Worm (Caenorhabditis elegans) whole organism, L2 larva: ENCODE results near the gene fust-1.

Source experiments
- C34F6.9 ChIP-seq: fragments of 150-350 bp; optimal IDR thresholded peaks from 2 replicates; lab custom pipeline; 2014; ENCODE audit warnings: missing biosample characterization, missing genetic modification characterization
- F13H6.1 ChIP-seq: sonication (generic microtip); optimal IDR thresholded peaks from 2 replicates; lab custom pipeline; 2016; ENCODE audit warnings: missing genetic modification characterization, missing compliant biosample characterization
- R02D3.7 ChIP-seq: fragments of 150-350 bp; optimal IDR thresholded peaks from 2 replicates; lab custom pipeline; 2014; ENCODE audit warnings: missing biosample characterization, missing genetic modification characterization
- Y55F3AM.14 ChIP-seq: fragments of 200-800 bp; sonication (Bioruptor generic); optimal IDR thresholded peaks from 2 replicates; lab custom pipeline; 2018; ENCODE audit warnings: mild to moderate bottlenecking, missing genetic modification characterization, missing compliant biosample characterization
- ZK546.5 ChIP-seq: sonication (generic microtip); optimal IDR thresholded peaks from 2 replicates; lab custom pipeline; 2017; ENCODE audit warnings: missing biosample characterization, missing genetic modification characterization
- alr-1 ChIP-seq: fragments of 150-350 bp; optimal IDR thresholded peaks from 2 replicates; lab custom pipeline; 2014; ENCODE audit warnings: missing biosample characterization, missing genetic modification characterization
- aly-2 ChIP-seq: fragments of 150-350 bp; optimal IDR thresholded peaks from 2 replicates; lab custom pipeline; 2014; ENCODE audit warnings: missing biosample characterization, missing genetic modification characterization
- ama-1 ChIP-seq: fragments of 150-350 bp; optimal IDR thresholded peaks from 2 replicates; lab custom pipeline; 2018; ENCODE audit warnings: inconsistent platforms
- blmp-1 ChIP-seq: sonication (generic microtip); optimal IDR thresholded peaks from 2 replicates; lab custom pipeline; 2017; ENCODE audit warnings: missing genetic modification characterization, mild to moderate bottlenecking, missing compliant biosample characterization, antibody characterized with exemption, moderate library complexity; ENCODE audit not compliant: insufficient read depth
- ceh-16 ChIP-seq: fragments of 150-350 bp; optimal IDR thresholded peaks from 2 replicates; lab custom pipeline; 2014; ENCODE audit warnings: missing biosample characterization, missing genetic modification characterization
- ceh-82 ChIP-seq: fragments of 150-350 bp; optimal IDR thresholded peaks from 2 replicates; lab custom pipeline; 2014; ENCODE audit warnings: missing biosample characterization, missing genetic modification characterization
- crh-2 ChIP-seq: sonication (generic microtip); optimal IDR thresholded peaks from 2 replicates; lab custom pipeline; 2017; ENCODE audit warnings: missing biosample characterization, missing genetic modification characterization
- dmd-4 ChIP-seq: sonication (generic microtip); optimal IDR thresholded peaks from 2 replicates; lab custom pipeline; 2017; ENCODE audit warnings: missing biosample characterization, missing genetic modification characterization
- egl-27 ChIP-seq: sonication (generic microtip); optimal IDR thresholded peaks from 3 replicates; lab custom pipeline; 2017; ENCODE audit warnings: missing biosample characterization, missing genetic modification reagents, missing genetic modification characterization
- elt-1 ChIP-seq: fragments of 150-350 bp; optimal IDR thresholded peaks from 2 replicates; lab custom pipeline; 2014; ENCODE audit warnings: missing biosample characterization, missing genetic modification characterization
- elt-3 ChIP-seq: sonication (generic microtip); optimal IDR thresholded peaks from 2 replicates; lab custom pipeline; 2017; ENCODE audit warnings: missing biosample characterization, missing genetic modification characterization
- fos-1 ChIP-seq: fragments of 150-350 bp; optimal IDR thresholded peaks from 2 replicates; lab custom pipeline; 2014; ENCODE audit warnings: missing biosample characterization, missing genetic modification characterization
- gmeb-1 ChIP-seq: fragments of 150-350 bp; optimal IDR thresholded peaks from 2 replicates; lab custom pipeline; 2014; ENCODE audit warnings: missing biosample characterization, missing genetic modification characterization
- lin-11 ChIP-seq: fragments of 150-350 bp; sonication (generic microtip); optimal IDR thresholded peaks from 2 replicates; lab custom pipeline; 2014; ENCODE audit warnings: missing biosample characterization, missing genetic modification characterization, inconsistent platforms, mixed read lengths
- lin-13 ChIP-seq: fragments of 150-350 bp; optimal IDR thresholded peaks from 2 replicates; lab custom pipeline; 2014; ENCODE audit warnings: missing biosample characterization, missing genetic modification reagents, missing genetic modification characterization
- lin-39 ChIP-seq: fragments of 150-350 bp; optimal IDR thresholded peaks from 2 replicates; lab custom pipeline; 2014; ENCODE audit warnings: missing biosample characterization, missing genetic modification reagents, missing genetic modification characterization
- lsy-2 ChIP-seq, 2 experiments: fragments of 150-350 bp in 1 of 2; sonication (generic microtip) in 1 of 2; optimal IDR thresholded peaks; 2 replicates each; lab custom pipeline; 2014 to 2017; ENCODE audit warnings: missing biosample characterization in 2 of 2, missing genetic modification characterization in 2 of 2
- mab-5 ChIP-seq: fragments of 150-350 bp; optimal IDR thresholded peaks from 2 replicates; lab custom pipeline; 2014; ENCODE audit warnings: missing biosample characterization, missing genetic modification characterization
- mbf-1 ChIP-seq: sonication (generic microtip); optimal IDR thresholded peaks from 2 replicates; lab custom pipeline; 2017; ENCODE audit warnings: missing biosample characterization, missing genetic modification characterization
- mdl-1 ChIP-seq, 2 experiments: fragments of 150-350 bp in 1 of 2; sonication (generic microtip) in 1 of 2; optimal IDR thresholded peaks; 2 replicates each; lab custom pipeline; 2017; ENCODE audit warnings: missing biosample characterization in 2 of 2, missing genetic modification characterization in 2 of 2
- nhr-10 ChIP-seq: sonication (generic microtip); optimal IDR thresholded peaks from 2 replicates; lab custom pipeline; 2017; ENCODE audit warnings: missing biosample characterization, missing genetic modification characterization
- nhr-11 ChIP-seq: fragments of 150-350 bp; optimal IDR thresholded peaks from 2 replicates; lab custom pipeline; 2014; ENCODE audit warnings: missing biosample characterization, missing genetic modification characterization
- nhr-12 ChIP-seq: fragments of 150-350 bp; optimal IDR thresholded peaks from 2 replicates; lab custom pipeline; 2014; ENCODE audit warnings: missing biosample characterization, missing genetic modification characterization
- nhr-129 ChIP-seq: fragments of 150-350 bp; optimal IDR thresholded peaks from 2 replicates; lab custom pipeline; 2014; ENCODE audit warnings: missing biosample characterization, missing genetic modification characterization
- nhr-21 ChIP-seq: fragments of 150-350 bp; optimal IDR thresholded peaks from 2 replicates; lab custom pipeline; 2014; ENCODE audit warnings: missing biosample characterization, missing genetic modification characterization
- nhr-23 ChIP-seq: fragments of 150-350 bp; optimal IDR thresholded peaks from 2 replicates; lab custom pipeline; 2014; ENCODE audit warnings: missing biosample characterization, missing genetic modification reagents, missing genetic modification characterization
- nhr-237 ChIP-seq: fragments of 150-350 bp; optimal IDR thresholded peaks from 2 replicates; lab custom pipeline; 2014; ENCODE audit warnings: missing biosample characterization, missing genetic modification characterization
- nhr-25 ChIP-seq: fragments of 150-350 bp; sonication (generic microtip); optimal IDR thresholded peaks from 3 replicates; lab custom pipeline; 2014; ENCODE audit warnings: missing biosample characterization, missing genetic modification characterization
- nhr-6 ChIP-seq: fragments of 150-350 bp; optimal IDR thresholded peaks from 2 replicates; lab custom pipeline; 2014; ENCODE audit warnings: missing biosample characterization, missing genetic modification characterization
- nhr-77 ChIP-seq: fragments of 150-350 bp; optimal IDR thresholded peaks from 2 replicates; lab custom pipeline; 2014; ENCODE audit warnings: missing biosample characterization, missing genetic modification characterization
- peb-1 ChIP-seq: fragments of 150-350 bp; optimal IDR thresholded peaks from 2 replicates; lab custom pipeline; 2014; ENCODE audit warnings: missing biosample characterization, missing genetic modification characterization
- sem-4 ChIP-seq: fragments of 150-350 bp; optimal IDR thresholded peaks from 2 replicates; lab custom pipeline; 2014; ENCODE audit warnings: missing biosample characterization, missing genetic modification reagents, missing genetic modification characterization
- skn-1 ChIP-seq: sonication (generic microtip); optimal IDR thresholded peaks from 2 replicates; lab custom pipeline; 2017; ENCODE audit warnings: missing biosample characterization, missing genetic modification characterization
- sma-3 ChIP-seq: sonication (generic microtip); optimal IDR thresholded peaks from 2 replicates; lab custom pipeline; 2016; ENCODE audit warnings: missing genetic modification reagents, missing genetic modification characterization, missing compliant biosample characterization
- sma-9 ChIP-seq, 2 experiments: fragments of 150-350 bp in 1 of 2; sonication (generic microtip) in 1 of 2; optimal IDR thresholded peaks; 2 replicates each; lab custom pipeline; 2014 to 2016; ENCODE audit warnings: missing genetic modification characterization in 2 of 2, mild to moderate bottlenecking in 1 of 2, missing biosample characterization in 1 of 2, missing compliant biosample characterization in 1 of 2, missing genetic modification reagents in 1 of 2, moderate library complexity in 1 of 2
- snpc-4 ChIP-seq: fragments of 150-350 bp; optimal IDR thresholded peaks from 2 replicates; lab custom pipeline; 2014; ENCODE audit warnings: missing biosample characterization, missing genetic modification characterization
- unc-39 ChIP-seq: fragments of 150-350 bp; optimal IDR thresholded peaks from 2 replicates; lab custom pipeline; 2014; ENCODE audit warnings: missing biosample characterization, missing genetic modification characterization
- unc-55 ChIP-seq: fragments of 150-350 bp; sonication (generic microtip); optimal IDR thresholded peaks from 3 replicates; lab custom pipeline; 2014; ENCODE audit warnings: missing biosample characterization, missing genetic modification reagents, missing genetic modification characterization
- unc-62 ChIP-seq: fragments of 150-350 bp; optimal IDR thresholded peaks from 2 replicates; lab custom pipeline; 2014; ENCODE audit warnings: missing biosample characterization, missing genetic modification reagents, missing genetic modification characterization
- zag-1 ChIP-seq: fragments of 150-350 bp; optimal IDR thresholded peaks from 2 replicates; lab custom pipeline; 2014; ENCODE audit warnings: missing biosample characterization, missing genetic modification characterization
- ztf-11 ChIP-seq: sonication (generic microtip); optimal IDR thresholded peaks from 2 replicates; lab custom pipeline; 2017; ENCODE audit warnings: missing biosample characterization, missing genetic modification characterization
- ztf-4 ChIP-seq: fragments of 150-350 bp; optimal IDR thresholded peaks from 2 replicates; lab custom pipeline; 2014; ENCODE audit warnings: missing biosample characterization, missing genetic modification characterization

Gene fust-1

DNA sequence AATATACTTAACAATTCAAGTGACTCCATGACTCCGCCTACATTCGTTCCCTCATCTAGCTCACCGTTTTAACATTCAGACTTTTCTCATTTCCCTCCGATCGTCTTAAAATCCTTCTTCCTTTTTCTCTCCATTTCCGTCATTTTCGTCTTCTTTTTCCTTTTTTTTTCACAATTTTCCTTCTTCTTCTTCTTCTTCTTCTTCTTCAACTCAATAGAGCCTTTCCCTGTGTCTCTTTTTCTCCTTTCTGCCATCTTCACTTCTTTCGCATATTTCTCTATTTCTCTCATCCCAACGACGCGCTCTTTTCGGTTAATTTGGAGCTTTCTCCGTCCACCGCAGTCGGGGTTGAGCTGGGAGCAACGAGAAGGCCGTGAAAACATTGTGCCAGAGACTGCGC lies 30.2 kb downstream of the fust-1 start (continued):
- TF ChIP-seq zag-1 (tag; lab: Kevin White, UChicago), result no peak
- TF ChIP-seq sma-9 (GFP tag; optimal IDR thresholded peaks at IDR 0.05; lab: Kevin White, UChicago), result no peak
- no peak for TF ChIP-seq sma-9 (tag; optimal IDR thresholded peaks at IDR 0.05; lab: Kevin White, UChicago)
- no peak for TF ChIP-seq nhr-10 (tag; lab: Kevin White, UChicago)
- no peak for TF ChIP-seq aly-2
- peak; percentile 31 for TF ChIP-seq crh-2 (tag; lab: Kevin White, UChicago)
- TF ChIP-seq Y55F3AM.14 (GFP tag; lab: Kevin White, UChicago), result no peak
- no peak for TF ChIP-seq lin-39
- no peak for TF ChIP-seq nhr-25 (tag; lab: Kevin White, UChicago)
- TF ChIP-seq ceh-82 (tag; lab: Kevin White, UChicago), result no peak
- TF ChIP-seq C34F6.9 (tag; lab: Kevin White, UChicago), result peak; percentile 64
- peak; percentile 12 for TF ChIP-seq nhr-129 (tag; lab: Kevin White, UChicago)
- no peak for TF ChIP-seq elt-1 (tag; lab: Kevin White, UChicago)
- TF ChIP-seq nhr-21, result no peak
- no peak for TF ChIP-seq fos-1 (tag; lab: Kevin White, UChicago)
- no peak for TF ChIP-seq ama-1 (lab: Kevin White, UChicago)
- no peak for TF ChIP-seq nhr-12 (tag; lab: Kevin White, UChicago)
- no peak for TF ChIP-seq lin-13
- peak; percentile 31 for TF ChIP-seq lin-11 (tag; lab: Kevin White, UChicago)
- TF ChIP-seq F13H6.1 (tag; lab: Kevin White, UChicago), result peak; percentile 18
- no peak for TF ChIP-seq mab-5
- no peak for TF ChIP-seq ztf-11 (tag; lab: Kevin White, UChicago)
- TF ChIP-seq unc-55 (GFP tag; lab: Kevin White, UChicago), result peak; percentile 50
- no peak for TF ChIP-seq nhr-77 (tag; lab: Kevin White, UChicago)
- no peak for TF ChIP-seq ZK546.5
- no peak for TF ChIP-seq elt-3 (tag; lab: Kevin White, UChicago)

DNA sequence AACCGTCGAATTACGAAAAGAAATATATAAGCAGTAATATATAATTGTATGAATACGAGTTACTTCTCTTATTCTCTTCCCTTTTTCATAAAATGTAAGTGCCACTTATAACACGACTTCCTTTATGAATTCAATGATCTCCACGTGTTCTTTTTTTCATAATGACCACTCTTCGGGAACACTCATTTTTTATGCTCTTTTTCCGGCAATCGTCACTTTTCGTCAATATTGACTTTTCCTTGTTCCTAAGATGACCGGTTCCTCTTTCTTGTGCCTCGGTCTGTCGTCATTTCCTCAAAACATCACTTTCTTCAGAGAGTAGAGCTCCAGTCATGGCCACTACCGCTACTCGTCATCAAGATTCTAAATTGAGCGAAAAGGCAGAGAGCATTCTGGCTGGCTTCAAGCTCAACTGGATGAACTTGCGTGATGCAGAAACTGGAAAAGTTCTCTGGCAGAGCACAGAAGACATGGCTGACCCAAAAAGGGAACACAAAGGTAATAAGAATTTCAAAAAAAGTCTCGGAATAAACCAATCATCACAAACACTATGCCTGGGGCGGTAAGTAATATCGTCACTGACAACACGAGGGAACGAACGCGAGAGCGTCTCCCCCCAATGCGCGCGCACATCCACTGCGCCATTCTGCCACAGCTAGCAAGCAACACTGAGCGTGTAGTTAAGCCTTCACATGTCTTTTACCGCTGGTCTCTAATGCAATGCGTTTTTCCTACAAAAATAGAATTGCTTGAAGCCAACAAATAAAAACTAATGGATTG lies 31.3 kb downstream of the fust-1 start, which contains the start of gene pdl-1:
Gene pdl-1 (plus strand): TSS at position 309 of the 780 bp plus-strand sequence.
- peak; percentile 54 for TF ChIP-seq fos-1 (tag; lab: Kevin White, UChicago)
- TF ChIP-seq snpc-4 (tag; lab: Kevin White, UChicago), result peak; percentile 22
- no peak for TF ChIP-seq aly-2
- TF ChIP-seq C34F6.9 (tag; lab: Kevin White, UChicago), result peak; percentile 67
- peak; percentile 7 to 61 for TF ChIP-seq lsy-2 (tag; optimal IDR thresholded peaks at IDR 0.05; lab: Kevin White, UChicago)
- no peak for TF ChIP-seq ceh-82 (tag; lab: Kevin White, UChicago)
- TF ChIP-seq lin-39, result no peak
- no peak for TF ChIP-seq unc-62 (GFP tag; lab: Kevin White, UChicago)
- TF ChIP-seq elt-3 (tag; lab: Kevin White, UChicago), result no peak
- no peak for TF ChIP-seq dmd-4
- peak; percentile 56 for TF ChIP-seq mab-5
- TF ChIP-seq F13H6.1 (tag; lab: Kevin White, UChicago), result peak; percentile 65
- peak; percentile 81 for TF ChIP-seq lin-11 (tag; lab: Kevin White, UChicago)
- no peak for TF ChIP-seq nhr-12 (tag; lab: Kevin White, UChicago)
- peak; percentile 35 for TF ChIP-seq crh-2 (tag; lab: Kevin White, UChicago)
- TF ChIP-seq mbf-1 (tag; lab: Kevin White, UChicago), result no peak
- TF ChIP-seq sma-3 (GFP tag; lab: Kevin White, UChicago), result peak; percentile 55
- TF ChIP-seq nhr-11, result no peak
- TF ChIP-seq zag-1 (tag; lab: Kevin White, UChicago), result peak; percentile 15
- TF ChIP-seq nhr-21, result peak; percentile 74
- peak; percentile 31 for TF ChIP-seq egl-27 (tag; lab: Kevin White, UChicago)
- TF ChIP-seq gmeb-1 (tag; lab: Kevin White, UChicago), result peak; percentile 68
- peak; percentile 73 for TF ChIP-seq lin-13
- TF ChIP-seq nhr-10 (tag; lab: Kevin White, UChicago), result no peak
- TF ChIP-seq blmp-1 (tag; lab: Kevin White, UChicago), result peak; percentile 25
- no peak for TF ChIP-seq unc-39 (tag; lab: Kevin White, UChicago)
- no peak for TF ChIP-seq nhr-23 (tag; lab: Kevin White, UChicago)
- peak; percentile 56 for TF ChIP-seq sem-4 (tag; lab: Kevin White, UChicago)
- no peak for TF ChIP-seq ZK546.5
- peak in 1 of 2 experiments; percentile 30 for TF ChIP-seq mdl-1 (tag; optimal IDR thresholded peaks at IDR 0.05; lab: Kevin White, UChicago)
- no peak for TF ChIP-seq elt-1 (tag; lab: Kevin White, UChicago)
- no peak for TF ChIP-seq R02D3.7
- TF ChIP-seq nhr-25 (tag; lab: Kevin White, UChicago), result no peak
- peak; percentile 74 for TF ChIP-seq unc-55 (GFP tag; lab: Kevin White, UChicago)
- TF ChIP-seq nhr-237 (tag; lab: Kevin White, UChicago), result no peak
- TF ChIP-seq skn-1, result no peak
- peak; percentile 63 for TF ChIP-seq Y55F3AM.14 (GFP tag; lab: Kevin White, UChicago)
- peak; percentile 60 for TF ChIP-seq ztf-4 (tag; lab: Kevin White, UChicago)
- peak; percentile 41 for TF ChIP-seq ceh-16 (tag; lab: Kevin White, UChicago)
- no peak for TF ChIP-seq ztf-11 (tag; lab: Kevin White, UChicago)
- TF ChIP-seq alr-1 (tag; lab: Kevin White, UChicago), result no peak
- no peak for TF ChIP-seq ama-1 (lab: Kevin White, UChicago)
- TF ChIP-seq nhr-6 (tag; lab: Kevin White, UChicago), result no peak
- no peak for TF ChIP-seq peb-1 (tag; lab: Kevin White, UChicago)
- peak; percentile 76 for TF ChIP-seq nhr-129 (tag; lab: Kevin White, UChicago)
